Worm (Caenorhabditis elegans) whole organism, mixed stage, embryonic: ENCODE data around the gene C50H2.5.
A peak's percentile ranks its signal among the peaks of the same experiment; 100 is the strongest.

ENCODE experiments used
- M03D4.4 ChIP-seq: sonication (generic microtip); optimal IDR thresholded peaks from 2 replicates; lab custom pipeline; 2017; ENCODE audit warnings: mild to moderate bottlenecking, missing genetic modification characterization, missing compliant biosample characterization
- blmp-1 ChIP-seq: fragments of 150-350 bp; optimal IDR thresholded peaks from 2 replicates; lab custom pipeline; 2014; ENCODE audit warnings: missing biosample characterization, missing genetic modification characterization
- ceh-39 ChIP-seq: fragments of 150-350 bp; optimal IDR thresholded peaks from 2 replicates; lab custom pipeline; 2014; ENCODE audit warnings: missing biosample characterization, missing genetic modification characterization
- ceh-43 ChIP-seq: fragments of 200-800 bp; sonication (Bioruptor generic); optimal IDR thresholded peaks from 2 replicates; lab custom pipeline; 2018; ENCODE audit warnings: mild to moderate bottlenecking, missing genetic modification characterization, moderate library complexity, missing compliant biosample characterization
- ceh-83 ChIP-seq: fragments of 200-800 bp; sonication (Bioruptor generic); optimal IDR thresholded peaks from 2 replicates; lab custom pipeline; 2018; ENCODE audit warnings: mild to moderate bottlenecking, missing genetic modification characterization, missing compliant biosample characterization
- ces-1 ChIP-seq: fragments of 150-350 bp; optimal IDR thresholded peaks from 2 replicates; lab custom pipeline; 2014; ENCODE audit warnings: missing biosample characterization, missing genetic modification reagents, missing genetic modification characterization
- cnd-1 ChIP-seq: fragments of 200-800 bp; sonication (Bioruptor generic); optimal IDR thresholded peaks from 2 replicates; lab custom pipeline; 2018; ENCODE audit warnings: mild to moderate bottlenecking, missing genetic modification characterization, missing compliant biosample characterization
- drap-1 ChIP-seq: fragments of 200-800 bp; sonication (Bioruptor generic); optimal IDR thresholded peaks from 3 replicates; lab custom pipeline; 2018; ENCODE audit warnings: mild to moderate bottlenecking, missing genetic modification characterization, missing compliant biosample characterization
- elt-3 ChIP-seq: fragments of 150-350 bp; optimal IDR thresholded peaks from 2 replicates; lab custom pipeline; 2014; ENCODE audit warnings: missing biosample characterization, missing genetic modification characterization
- flh-1 ChIP-seq: fragments of 200-800 bp; sonication (Bioruptor generic); optimal IDR thresholded peaks from 2 replicates; lab custom pipeline; 2018; ENCODE audit warnings: mild to moderate bottlenecking, missing genetic modification characterization, moderate library complexity, missing compliant biosample characterization
- hlh-1 ChIP-seq: fragments of 150-350 bp; optimal IDR thresholded peaks from 2 replicates; lab custom pipeline; 2014; ENCODE audit warnings: missing biosample characterization, missing genetic modification reagents, missing genetic modification characterization
- lin-32 ChIP-seq: fragments of 200-800 bp; sonication (Bioruptor generic); optimal IDR thresholded peaks from 2 replicates; lab custom pipeline; 2018; ENCODE audit warnings: mild to moderate bottlenecking, missing genetic modification characterization, missing compliant biosample characterization
- lsy-2 ChIP-seq: fragments of 150-350 bp; optimal IDR thresholded peaks from 2 replicates; lab custom pipeline; 2014; ENCODE audit warnings: missing biosample characterization, missing genetic modification characterization
- mab-5 ChIP-seq: fragments of 150-350 bp; optimal IDR thresholded peaks from 2 replicates; lab custom pipeline; 2014; ENCODE audit warnings: missing biosample characterization, missing genetic modification characterization
- mep-1 ChIP-seq: fragments of 150-350 bp; optimal IDR thresholded peaks from 2 replicates; lab custom pipeline; 2017; ENCODE audit warnings: missing biosample characterization, missing genetic modification reagents, missing genetic modification characterization, inconsistent platforms
- mls-2 ChIP-seq: sonication (generic microtip); optimal IDR thresholded peaks from 2 replicates; lab custom pipeline; 2016; ENCODE audit warnings: mild to moderate bottlenecking, missing genetic modification characterization, moderate library complexity, missing compliant biosample characterization
- nhr-12 ChIP-seq: fragments of 150-350 bp; optimal IDR thresholded peaks from 2 replicates; lab custom pipeline; 2014; ENCODE audit warnings: missing biosample characterization, missing genetic modification characterization
- nhr-2 ChIP-seq: fragments of 150-350 bp; optimal IDR thresholded peaks from 2 replicates; lab custom pipeline; 2014; ENCODE audit warnings: missing biosample characterization, missing genetic modification characterization
- nhr-237 ChIP-seq: fragments of 150-350 bp; optimal IDR thresholded peaks from 2 replicates; lab custom pipeline; 2014; ENCODE audit warnings: missing biosample characterization, missing genetic modification characterization
- nhr-76 ChIP-seq: sonication (generic microtip); optimal IDR thresholded peaks from 2 replicates; lab custom pipeline; 2017; ENCODE audit warnings: missing biosample characterization, missing genetic modification characterization
- pha-4 ChIP-seq: fragments of 150-350 bp; optimal IDR thresholded peaks from 2 replicates; lab custom pipeline; 2018; ENCODE audit warnings: missing biosample characterization, missing genetic modification reagents, missing genetic modification characterization
- sem-2 ChIP-seq: fragments of 200-800 bp; sonication (Bioruptor generic); optimal IDR thresholded peaks from 2 replicates; lab custom pipeline; 2018; ENCODE audit warnings: mild to moderate bottlenecking, missing genetic modification characterization, missing compliant biosample characterization
- snpc-4 ChIP-seq: fragments of 150-350 bp; optimal IDR thresholded peaks from 2 replicates; lab custom pipeline; 2014; ENCODE audit warnings: missing biosample characterization, missing genetic modification characterization
- sptf-1 ChIP-seq: sonication (generic microtip); optimal IDR thresholded peaks from 2 replicates; lab custom pipeline; 2017; ENCODE audit warnings: mild to moderate bottlenecking, missing genetic modification characterization, moderate library complexity, missing compliant biosample characterization
- tbx-8 ChIP-seq: fragments of 200-800 bp; sonication (Bioruptor generic); optimal IDR thresholded peaks from 2 replicates; lab custom pipeline; 2018; ENCODE audit warnings: mild to moderate bottlenecking, missing genetic modification characterization, moderate library complexity, missing compliant biosample characterization
- unc-120 ChIP-seq: sonication (generic microtip); optimal IDR thresholded peaks from 2 replicates; lab custom pipeline; 2017; ENCODE audit warnings: missing genetic modification characterization, missing compliant biosample characterization; ENCODE audit not compliant: poor library complexity, severe bottlenecking
- unc-39 ChIP-seq: fragments of 150-350 bp; optimal IDR thresholded peaks from 2 replicates; lab custom pipeline; 2014; ENCODE audit warnings: missing biosample characterization, missing genetic modification characterization
- unc-62 ChIP-seq: fragments of 150-350 bp; optimal IDR thresholded peaks from 2 replicates; lab custom pipeline; 2014; ENCODE audit warnings: missing biosample characterization, missing genetic modification reagents, missing genetic modification characterization
- zip-8 ChIP-seq: fragments of 150-350 bp; optimal IDR thresholded peaks from 2 replicates; lab custom pipeline; 2014; ENCODE audit warnings: missing biosample characterization, missing genetic modification characterization
- ztf-11 ChIP-seq: fragments of 150-350 bp; optimal IDR thresholded peaks from 2 replicates; lab custom pipeline; 2014; ENCODE audit warnings: missing biosample characterization, missing genetic modification characterization

Gene C50H2.5

ce11 chrV:9930612-9931065 lies 12.1 kb downstream of the C50H2.5 start, which contains the start of the genes rmh-2 and suds-3:
Gene rmh-2 (minus strand): TSS chrV:9930775.
Gene suds-3 (plus strand): TSS chrV:9931015.
- TF ChIP-seq ztf-11 (tag; lab: Kevin White, UChicago) (no peak), cnd-1 (tag; lab: Kevin White, UChicago) (no peak), M03D4.4 (peak; percentile 13), unc-120 (tag; lab: Kevin White, UChicago) (no peak), tbx-8 (no peak), unc-39 (no peak), nhr-76 (tag; lab: Kevin White, UChicago) (no peak), snpc-4 (tag; lab: Kevin White, UChicago) (no peak), mep-1 (tag; lab: Kevin White, UChicago) (peak; percentile 66), pha-4 (no peak), mls-2 (tag; lab: Kevin White, UChicago) (no peak), lin-32 (GFP tag; lab: Kevin White, UChicago) (no peak), elt-3 (tag; lab: Kevin White, UChicago) (no peak), zip-8 (tag; lab: Kevin White, UChicago) (no peak), lsy-2 (tag; lab: Kevin White, UChicago) (peak; percentile 21), hlh-1 (tag; lab: Kevin White, UChicago) (no peak), flh-1 (GFP tag; lab: Kevin White, UChicago) (no peak), nhr-2 (no peak), ces-1 (GFP tag; lab: Kevin White, UChicago) (no peak), nhr-12 (tag; lab: Kevin White, UChicago) (no peak), ceh-83 (GFP tag; lab: Kevin White, UChicago) (no peak), sptf-1 (peak; percentile 0), nhr-237 (tag; lab: Kevin White, UChicago) (no peak), ceh-43 (GFP tag; lab: Kevin White, UChicago) (no peak)
- TF ChIP-seq, all 35 proteins: peak for 4

DNA sequence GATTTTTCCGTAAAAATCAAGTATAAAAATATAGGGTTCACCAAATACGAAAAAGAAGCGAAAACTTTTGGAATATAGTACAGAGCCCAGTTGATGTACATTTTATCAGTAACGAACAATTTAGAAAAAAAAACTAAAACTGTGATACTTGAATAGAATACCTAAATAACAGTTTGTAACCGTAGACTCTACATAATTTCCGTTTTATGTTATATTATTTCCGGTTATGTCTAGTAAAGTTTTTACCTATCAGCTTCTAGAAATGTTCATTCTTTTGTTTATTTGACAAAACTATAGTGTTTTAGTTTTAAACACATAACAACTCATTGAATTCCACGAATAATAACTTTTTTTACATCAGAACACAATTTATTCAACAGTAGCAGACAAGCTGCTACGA lies 18.9 kb downstream of the C50H2.5 start, which contains the start of gene srj-33:
srj-33 (minus strand) TSS at position 101 of the 400 bp plus-strand sequence.
- TF ChIP-seq drap-1 (GFP tag; lab: Kevin White, UChicago): no peak
- TF ChIP-seq ceh-39 (tag; lab: Kevin White, UChicago): no peak
- no peak for TF ChIP-seq blmp-1 (tag; lab: Kevin White, UChicago)
- no peak for TF ChIP-seq unc-62 (GFP tag; lab: Kevin White, UChicago)
- TF ChIP-seq cnd-1 (tag; lab: Kevin White, UChicago): no peak
- TF ChIP-seq snpc-4 (tag; lab: Kevin White, UChicago): no peak
- no peak for TF ChIP-seq tbx-8
- TF ChIP-seq unc-39: no peak
- TF ChIP-seq nhr-237 (tag; lab: Kevin White, UChicago): no peak
- TF ChIP-seq sem-2: no peak
- TF ChIP-seq zip-8 (tag; lab: Kevin White, UChicago): no peak
- no peak for TF ChIP-seq mab-5 (tag; lab: Kevin White, UChicago)
- TF ChIP-seq pha-4: no peak
- no peak for TF ChIP-seq nhr-2
- TF ChIP-seq mls-2 (tag; lab: Kevin White, UChicago): no peak
- no peak for TF ChIP-seq ztf-11 (tag; lab: Kevin White, UChicago)
- TF ChIP-seq unc-120 (tag; lab: Kevin White, UChicago): no peak

ce11 chrV:9943039-9943438 lies 24.5 kb downstream of the C50H2.5 start, which contains the start of gene fipr-12:
Gene fipr-12 (plus strand): TSS chrV:9943339.
- TF ChIP-seq unc-39 (no peak), zip-8 (tag; lab: Kevin White, UChicago) (no peak), ztf-11 (tag; lab: Kevin White, UChicago) (no peak), cnd-1 (tag; lab: Kevin White, UChicago) (no peak), nhr-76 (tag; lab: Kevin White, UChicago) (no peak), unc-120 (tag; lab: Kevin White, UChicago) (no peak), snpc-4 (tag; lab: Kevin White, UChicago) (no peak), elt-3 (tag; lab: Kevin White, UChicago) (no peak), ceh-43 (GFP tag; lab: Kevin White, UChicago) (no peak)

DNA sequence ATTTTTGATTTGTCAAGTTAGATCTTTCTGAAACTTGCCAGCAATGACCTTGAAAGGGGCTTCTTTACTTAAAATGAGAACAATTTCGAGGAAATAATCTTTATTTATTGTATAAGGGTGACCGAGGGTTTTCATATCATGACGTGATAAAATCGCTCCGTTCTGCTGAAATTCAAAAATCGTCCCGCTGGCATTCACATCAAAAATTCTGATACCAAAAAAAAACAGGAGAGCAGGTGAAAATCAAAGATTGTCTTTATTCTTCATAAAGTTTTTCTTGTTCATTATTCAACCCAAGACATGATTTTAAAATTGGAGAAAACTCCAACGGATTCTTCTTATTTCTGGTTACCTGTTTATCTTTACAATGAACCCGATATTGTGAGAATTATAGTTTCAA lies 25.6 kb downstream of the C50H2.5 start, which contains the start of gene sre-28:
sre-28 (plus strand) TSS at position 301 of the 400 bp plus-strand sequence.
- TF ChIP-seq lsy-2 (tag; lab: Kevin White, UChicago) (no peak), flh-1 (GFP tag; lab: Kevin White, UChicago) (no peak), lin-32 (GFP tag; lab: Kevin White, UChicago) (no peak), mep-1 (tag; lab: Kevin White, UChicago) (no peak), sptf-1 (no peak)
